Worm (Caenorhabditis elegans) whole organism, mixed stage, embryonic: ENCODE data around the gene mam-4.

Source experiments
- M03D4.4 ChIP-seq: sonication (generic microtip); optimal IDR thresholded peaks from 2 replicates; lab custom pipeline; 2017; ENCODE audit warnings: mild to moderate bottlenecking, missing genetic modification characterization, missing compliant biosample characterization
- blmp-1 ChIP-seq: fragments of 150-350 bp; optimal IDR thresholded peaks from 2 replicates; lab custom pipeline; 2014; ENCODE audit warnings: missing biosample characterization, missing genetic modification characterization
- ceh-39 ChIP-seq: fragments of 150-350 bp; optimal IDR thresholded peaks from 2 replicates; lab custom pipeline; 2014; ENCODE audit warnings: missing biosample characterization, missing genetic modification characterization
- ceh-43 ChIP-seq: fragments of 200-800 bp; sonication (Bioruptor generic); optimal IDR thresholded peaks from 2 replicates; lab custom pipeline; 2018; ENCODE audit warnings: mild to moderate bottlenecking, missing genetic modification characterization, moderate library complexity, missing compliant biosample characterization
- ceh-83 ChIP-seq: fragments of 200-800 bp; sonication (Bioruptor generic); optimal IDR thresholded peaks from 2 replicates; lab custom pipeline; 2018; ENCODE audit warnings: mild to moderate bottlenecking, missing genetic modification characterization, missing compliant biosample characterization
- ces-1 ChIP-seq: fragments of 150-350 bp; optimal IDR thresholded peaks from 2 replicates; lab custom pipeline; 2014; ENCODE audit warnings: missing biosample characterization, missing genetic modification reagents, missing genetic modification characterization
- cnd-1 ChIP-seq: fragments of 200-800 bp; sonication (Bioruptor generic); optimal IDR thresholded peaks from 2 replicates; lab custom pipeline; 2018; ENCODE audit warnings: mild to moderate bottlenecking, missing genetic modification characterization, missing compliant biosample characterization
- drap-1 ChIP-seq: fragments of 200-800 bp; sonication (Bioruptor generic); optimal IDR thresholded peaks from 3 replicates; lab custom pipeline; 2018; ENCODE audit warnings: mild to moderate bottlenecking, missing genetic modification characterization, missing compliant biosample characterization
- elt-1 ChIP-seq: sonication (generic microtip); optimal IDR thresholded peaks from 2 replicates; lab custom pipeline; 2017; ENCODE audit warnings: missing genetic modification characterization, mild to moderate bottlenecking, missing compliant biosample characterization, antibody characterized with exemption, moderate library complexity, borderline replicate concordance; ENCODE audit not compliant: insufficient read depth
- elt-3 ChIP-seq: fragments of 150-350 bp; optimal IDR thresholded peaks from 2 replicates; lab custom pipeline; 2014; ENCODE audit warnings: missing biosample characterization, missing genetic modification characterization
- flh-1 ChIP-seq: fragments of 200-800 bp; sonication (Bioruptor generic); optimal IDR thresholded peaks from 2 replicates; lab custom pipeline; 2018; ENCODE audit warnings: mild to moderate bottlenecking, missing genetic modification characterization, moderate library complexity, missing compliant biosample characterization
- ham-2 ChIP-seq: fragments of 200-800 bp; sonication (Bioruptor generic); optimal IDR thresholded peaks from 2 replicates; lab custom pipeline; 2018; ENCODE audit warnings: mild to moderate bottlenecking, missing genetic modification characterization, missing compliant biosample characterization
- lin-13 ChIP-seq: fragments of 150-350 bp; optimal IDR thresholded peaks from 2 replicates; lab custom pipeline; 2014; ENCODE audit warnings: missing biosample characterization, missing genetic modification characterization
- lin-32 ChIP-seq: fragments of 200-800 bp; sonication (Bioruptor generic); optimal IDR thresholded peaks from 2 replicates; lab custom pipeline; 2018; ENCODE audit warnings: mild to moderate bottlenecking, missing genetic modification characterization, missing compliant biosample characterization
- lsy-2 ChIP-seq: fragments of 150-350 bp; optimal IDR thresholded peaks from 2 replicates; lab custom pipeline; 2014; ENCODE audit warnings: missing biosample characterization, missing genetic modification characterization
- mab-5 ChIP-seq: fragments of 150-350 bp; optimal IDR thresholded peaks from 2 replicates; lab custom pipeline; 2014; ENCODE audit warnings: missing biosample characterization, missing genetic modification characterization
- mep-1 ChIP-seq: fragments of 150-350 bp; optimal IDR thresholded peaks from 2 replicates; lab custom pipeline; 2017; ENCODE audit warnings: missing biosample characterization, missing genetic modification reagents, missing genetic modification characterization, inconsistent platforms
- mls-2 ChIP-seq: sonication (generic microtip); optimal IDR thresholded peaks from 2 replicates; lab custom pipeline; 2016; ENCODE audit warnings: mild to moderate bottlenecking, missing genetic modification characterization, moderate library complexity, missing compliant biosample characterization
- nhr-12 ChIP-seq: fragments of 150-350 bp; optimal IDR thresholded peaks from 2 replicates; lab custom pipeline; 2014; ENCODE audit warnings: missing biosample characterization, missing genetic modification characterization
- nhr-2 ChIP-seq: fragments of 150-350 bp; optimal IDR thresholded peaks from 2 replicates; lab custom pipeline; 2014; ENCODE audit warnings: missing biosample characterization, missing genetic modification characterization
- nhr-237 ChIP-seq: fragments of 150-350 bp; optimal IDR thresholded peaks from 2 replicates; lab custom pipeline; 2014; ENCODE audit warnings: missing biosample characterization, missing genetic modification characterization
- nhr-28 ChIP-seq: fragments of 150-350 bp; optimal IDR thresholded peaks from 2 replicates; lab custom pipeline; 2014; ENCODE audit warnings: missing biosample characterization, missing genetic modification characterization
- nhr-76 ChIP-seq: sonication (generic microtip); optimal IDR thresholded peaks from 2 replicates; lab custom pipeline; 2017; ENCODE audit warnings: missing biosample characterization, missing genetic modification characterization
- pha-4 ChIP-seq: fragments of 150-350 bp; optimal IDR thresholded peaks from 2 replicates; lab custom pipeline; 2018; ENCODE audit warnings: missing biosample characterization, missing genetic modification reagents, missing genetic modification characterization
- sem-2 ChIP-seq: fragments of 200-800 bp; sonication (Bioruptor generic); optimal IDR thresholded peaks from 2 replicates; lab custom pipeline; 2018; ENCODE audit warnings: mild to moderate bottlenecking, missing genetic modification characterization, missing compliant biosample characterization
- snpc-4 ChIP-seq: fragments of 150-350 bp; optimal IDR thresholded peaks from 2 replicates; lab custom pipeline; 2014; ENCODE audit warnings: missing biosample characterization, missing genetic modification characterization
- sptf-1 ChIP-seq: sonication (generic microtip); optimal IDR thresholded peaks from 2 replicates; lab custom pipeline; 2017; ENCODE audit warnings: mild to moderate bottlenecking, missing genetic modification characterization, moderate library complexity, missing compliant biosample characterization
- tbx-8 ChIP-seq: fragments of 200-800 bp; sonication (Bioruptor generic); optimal IDR thresholded peaks from 2 replicates; lab custom pipeline; 2018; ENCODE audit warnings: mild to moderate bottlenecking, missing genetic modification characterization, moderate library complexity, missing compliant biosample characterization
- unc-120 ChIP-seq: sonication (generic microtip); optimal IDR thresholded peaks from 2 replicates; lab custom pipeline; 2017; ENCODE audit warnings: missing genetic modification characterization, missing compliant biosample characterization; ENCODE audit not compliant: poor library complexity, severe bottlenecking
- unc-39 ChIP-seq: fragments of 150-350 bp; optimal IDR thresholded peaks from 2 replicates; lab custom pipeline; 2014; ENCODE audit warnings: missing biosample characterization, missing genetic modification characterization
- unc-62 ChIP-seq: fragments of 150-350 bp; optimal IDR thresholded peaks from 2 replicates; lab custom pipeline; 2014; ENCODE audit warnings: missing biosample characterization, missing genetic modification reagents, missing genetic modification characterization
- zip-8 ChIP-seq: fragments of 150-350 bp; optimal IDR thresholded peaks from 2 replicates; lab custom pipeline; 2014; ENCODE audit warnings: missing biosample characterization, missing genetic modification characterization
- ztf-11 ChIP-seq: fragments of 150-350 bp; optimal IDR thresholded peaks from 2 replicates; lab custom pipeline; 2014; ENCODE audit warnings: missing biosample characterization, missing genetic modification characterization

Gene mam-4

DNA sequence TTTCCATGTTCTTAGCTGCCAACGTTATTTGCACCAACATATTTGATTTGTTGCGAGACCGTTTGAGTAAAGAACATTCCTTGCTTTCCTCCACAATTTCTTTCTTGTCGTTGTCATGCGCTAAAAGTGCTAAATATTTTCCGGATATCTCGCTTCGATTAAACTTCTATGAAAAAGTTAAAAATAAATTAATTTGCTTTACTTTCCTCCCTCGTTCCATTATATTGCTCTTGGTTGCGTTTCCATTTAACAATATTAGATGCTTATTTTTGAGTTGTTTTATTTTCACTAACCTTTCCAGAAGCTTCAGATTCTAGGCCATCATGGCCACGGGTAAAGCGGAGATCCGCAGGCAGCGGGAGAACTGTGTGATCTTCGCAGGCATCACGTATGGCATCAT is 6.4 kb upstream of the mam-4 start, which contains the start of gene pgap-1:
Gene pgap-1, plus strand, starts transcription at position 301 of the 400 bp plus-strand sequence.
- TF ChIP-seq M03D4.4 (tag; lab: Kevin White, UChicago) (no peak), mab-5 (tag; lab: Kevin White, UChicago) (no peak), ztf-11 (tag; lab: Kevin White, UChicago) (no peak), elt-1 (tag; lab: Kevin White, UChicago) (no peak)

DNA sequence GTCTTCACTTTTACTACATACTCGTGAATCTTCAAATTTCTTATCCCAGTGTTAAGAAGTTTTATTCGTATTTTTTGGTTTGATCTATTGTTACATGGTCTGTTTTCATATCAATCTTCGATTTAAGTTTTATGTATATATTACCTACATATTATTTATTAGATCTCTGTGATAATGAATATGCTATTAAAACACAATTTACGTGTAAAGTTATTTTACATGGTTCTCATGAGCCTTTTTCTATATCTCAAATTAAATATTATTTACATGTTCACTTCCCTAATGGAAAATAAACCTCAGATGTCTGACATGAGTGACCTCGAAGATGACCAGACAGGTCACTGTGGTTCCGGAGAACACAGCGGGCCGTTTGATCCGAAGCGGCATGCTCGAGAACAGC is 3.4 kb upstream of the mam-4 start, which contains the start of gene mxl-1:
Gene mxl-1, plus strand, starts transcription at position 301 of the 400 bp plus-strand sequence.
- TF ChIP-seq drap-1 (GFP tag; lab: Kevin White, UChicago) (no peak), sptf-1 (tag; lab: Kevin White, UChicago) (no peak), pha-4 (tag; lab: Kevin White, UChicago) (no peak)

DNA sequence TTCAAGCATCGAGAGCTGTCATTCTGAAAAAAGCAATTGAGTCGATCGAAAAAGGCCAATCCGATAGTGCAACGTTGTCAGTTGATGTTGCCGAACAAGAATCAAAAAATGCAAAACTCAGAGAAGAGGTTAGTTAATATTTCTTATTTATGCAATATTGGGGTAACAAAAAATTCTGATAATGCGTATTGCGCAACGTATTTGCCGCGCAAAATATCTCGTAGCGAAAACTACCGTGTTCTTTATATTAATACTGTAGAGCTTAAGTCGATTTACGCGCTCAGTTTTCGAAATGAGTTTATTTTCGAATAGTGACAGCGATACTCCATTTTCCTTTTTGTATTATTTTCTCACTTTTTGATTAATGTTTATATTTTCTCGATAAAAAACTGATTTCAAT is 2.9 kb upstream of the mam-4 start:
- TF ChIP-seq zip-8 (tag; lab: Kevin White, UChicago), result peak; percentile 59
- no peak for TF ChIP-seq lsy-2
- no peak for TF ChIP-seq ztf-11 (tag; lab: Kevin White, UChicago)

DNA sequence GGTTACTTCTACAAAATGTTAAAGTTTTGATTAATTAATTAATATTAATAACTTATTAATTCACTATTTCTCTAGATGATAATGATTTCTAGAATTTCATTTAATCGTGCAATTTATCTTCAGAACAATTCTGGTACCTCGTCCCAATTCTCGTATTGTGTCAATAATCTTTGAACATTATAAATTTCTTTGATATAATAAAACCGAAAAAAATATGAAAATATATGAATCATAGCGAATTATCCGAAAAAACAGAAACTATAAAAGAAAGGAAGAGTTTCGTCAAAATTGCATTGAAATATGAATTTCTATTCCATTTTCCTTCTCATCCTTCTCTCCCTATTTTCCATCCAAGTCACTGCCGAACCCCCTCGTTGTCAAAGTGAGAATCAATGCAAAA is 2.8 kb downstream of the mam-4 start, which contains the start of gene T19B10.12:
Gene T19B10.12, plus strand, starts transcription at position 301 of the 400 bp plus-strand sequence.
- no peak for TF ChIP-seq cnd-1
- TF ChIP-seq ceh-39 (tag; lab: Kevin White, UChicago), result no peak
- TF ChIP-seq ceh-43 (GFP tag; lab: Kevin White, UChicago), result no peak
- no peak for TF ChIP-seq lin-13
- no peak for TF ChIP-seq flh-1 (GFP tag; lab: Kevin White, UChicago)
- no peak for TF ChIP-seq nhr-237
- TF ChIP-seq blmp-1 (tag; lab: Kevin White, UChicago), result no peak
- TF ChIP-seq mls-2 (tag; lab: Kevin White, UChicago), result no peak
- TF ChIP-seq nhr-28 (tag; lab: Kevin White, UChicago), result no peak

DNA sequence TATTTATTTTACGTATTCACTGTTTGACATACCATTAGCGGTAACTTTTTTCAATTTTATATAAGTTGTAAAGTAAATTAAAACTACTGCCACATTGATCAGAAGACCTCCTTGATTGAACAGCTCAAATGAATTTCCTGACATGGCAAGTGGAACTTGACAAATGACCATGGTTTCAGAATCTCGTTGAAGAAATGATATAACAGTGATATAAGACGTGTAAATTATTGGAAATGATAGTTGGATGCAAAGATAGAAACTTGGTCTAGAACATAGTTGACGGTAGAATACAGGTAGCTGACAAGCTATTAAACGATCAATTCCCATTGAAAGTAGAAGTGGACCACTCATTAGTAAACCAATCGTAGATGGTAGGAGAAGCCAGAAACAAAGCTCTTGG is 3.9 kb downstream of the mam-4 start:
- TF ChIP-seq sptf-1 (tag; lab: Kevin White, UChicago) (no peak), nhr-237 (no peak), M03D4.4 (tag; lab: Kevin White, UChicago) (no peak), nhr-2 (tag; lab: Kevin White, UChicago) (no peak), mep-1 (tag; lab: Kevin White, UChicago) (no peak), mab-5 (tag; lab: Kevin White, UChicago) (no peak), tbx-8 (GFP tag; lab: Kevin White, UChicago) (no peak), lin-32 (no peak), flh-1 (GFP tag; lab: Kevin White, UChicago) (no peak), nhr-12 (no peak), blmp-1 (tag; lab: Kevin White, UChicago) (no peak), unc-62 (GFP tag; lab: Kevin White, UChicago) (no peak), ham-2 (no peak), nhr-76 (tag; lab: Kevin White, UChicago) (no peak)
- TF ChIP-seq, all 35 proteins: peak for 0

DNA sequence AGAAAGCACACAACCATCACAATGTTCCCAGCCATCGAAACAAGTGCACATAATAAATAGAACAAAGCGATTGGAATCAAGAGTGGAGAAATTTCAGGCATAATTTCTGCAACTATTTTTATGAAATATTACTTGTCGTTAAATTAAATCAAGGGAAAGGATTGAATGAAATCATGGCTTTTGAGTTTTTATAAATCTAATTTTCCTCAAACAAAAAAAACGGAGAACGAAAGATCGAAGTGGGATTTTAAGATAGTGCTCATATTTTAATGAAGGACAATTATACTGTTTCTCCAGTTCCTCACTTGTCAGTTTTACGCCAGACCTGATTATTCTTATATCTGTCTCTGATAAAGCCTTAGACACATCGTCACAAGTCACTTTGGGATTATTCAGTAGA is 4.5 kb downstream of the mam-4 start, which contains the start of gene srsx-33:
Gene srsx-33, minus strand, starts transcription at position 101 of the 400 bp plus-strand sequence.
- TF ChIP-seq lin-32 (no peak), ceh-39 (tag; lab: Kevin White, UChicago) (no peak), ztf-11 (tag; lab: Kevin White, UChicago) (no peak), sem-2 (GFP tag; lab: Kevin White, UChicago) (no peak), ceh-43 (GFP tag; lab: Kevin White, UChicago) (no peak), drap-1 (GFP tag; lab: Kevin White, UChicago) (no peak), elt-1 (tag; lab: Kevin White, UChicago) (no peak)

DNA sequence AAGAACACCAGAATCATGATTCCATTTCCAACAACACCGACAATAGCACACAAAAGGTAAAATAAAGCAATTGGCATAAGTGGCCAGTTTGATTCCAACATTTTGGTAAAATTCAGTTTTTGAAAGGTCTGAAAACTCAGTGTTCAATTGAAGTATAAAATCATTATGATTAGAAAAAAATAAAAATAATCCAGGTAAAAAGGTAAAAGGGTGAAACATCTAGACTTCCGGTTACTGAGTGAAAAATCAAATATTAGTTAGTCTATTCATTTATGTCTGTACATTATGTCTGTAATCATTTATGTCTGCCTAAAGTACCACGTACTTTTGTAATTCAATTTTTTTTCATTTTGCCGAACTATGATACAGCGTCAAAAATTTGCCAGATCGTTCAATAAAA is 7.0 kb downstream of the mam-4 start, which contains the start of gene srsx-31:
Gene srsx-31, minus strand, starts transcription at position 101 of the 400 bp plus-strand sequence.
- TF ChIP-seq ham-2 (no peak), flh-1 (GFP tag; lab: Kevin White, UChicago) (no peak), nhr-237 (no peak), lsy-2 (no peak), ces-1 (no peak), zip-8 (tag; lab: Kevin White, UChicago) (no peak), M03D4.4 (tag; lab: Kevin White, UChicago) (no peak), sptf-1 (tag; lab: Kevin White, UChicago) (no peak), snpc-4 (tag; lab: Kevin White, UChicago) (no peak), lin-32 (no peak), ceh-83 (GFP tag; lab: Kevin White, UChicago) (no peak), elt-3 (tag; lab: Kevin White, UChicago) (no peak), unc-120 (no peak), ztf-11 (tag; lab: Kevin White, UChicago) (no peak), unc-39 (tag; lab: Kevin White, UChicago) (no peak), tbx-8 (GFP tag; lab: Kevin White, UChicago) (no peak)
